Worm (Caenorhabditis elegans): ENCODE results near the gene W06E11.1.

Gene W06E11.1

DNA sequence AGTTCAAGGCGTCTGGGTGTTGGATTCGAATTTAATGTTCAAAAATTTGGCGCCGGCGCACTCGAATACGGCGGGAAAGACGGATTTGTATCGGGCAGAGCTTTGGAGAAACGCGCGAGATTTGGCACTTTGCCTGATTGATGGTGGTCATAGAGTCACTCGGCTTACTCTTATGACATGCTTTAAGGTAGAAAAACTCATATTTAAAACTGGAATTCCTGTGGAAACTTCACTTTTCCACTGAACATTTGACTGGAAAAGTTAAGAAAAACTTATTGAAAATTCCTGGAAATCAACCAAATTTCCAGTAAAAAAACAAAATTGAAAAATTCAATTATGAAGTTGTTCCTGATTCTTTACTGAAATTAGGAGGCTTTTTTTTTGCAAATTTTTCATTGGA lies 2.8 kb downstream of the W06E11.1 start:
- no peak for TF ChIP-seq ztf-11 (tag; optimal IDR thresholded peaks at IDR 0.05)
- no peak for TF ChIP-seq ham-2 (GFP tag; optimal IDR thresholded peaks at IDR 0.05)
- no peak for TF ChIP-seq sptf-1 (tag; optimal IDR thresholded peaks at IDR 0.05)
- no peak for TF ChIP-seq mab-5 (tag; optimal IDR thresholded peaks at IDR 0.05)
- TF ChIP-seq zip-8 (tag; optimal IDR thresholded peaks at IDR 0.05) = no peak
- no peak for TF ChIP-seq elt-3 (tag; optimal IDR thresholded peaks at IDR 0.05)
- TF ChIP-seq tbx-8 (GFP tag; optimal IDR thresholded peaks at IDR 0.05) = no peak
- TF ChIP-seq drap-1 (GFP tag; optimal IDR thresholded peaks at IDR 0.05) = no peak
- TF ChIP-seq unc-120 (tag; optimal IDR thresholded peaks at IDR 0.05; ENCODE audit: poor library complexity, severe bottlenecking) = no peak
- no peak for TF ChIP-seq snpc-4 (tag; optimal IDR thresholded peaks at IDR 0.05)
- no peak for TF ChIP-seq ceh-83 (GFP tag; optimal IDR thresholded peaks at IDR 0.05)
- TF ChIP-seq mls-2 (tag; optimal IDR thresholded peaks at IDR 0.05) = no peak
- no peak for TF ChIP-seq nhr-12 (tag; optimal IDR thresholded peaks at IDR 0.05)
- TF ChIP-seq ceh-43 (GFP tag; optimal IDR thresholded peaks at IDR 0.05) = no peak
- TF ChIP-seq lin-32 (GFP tag; optimal IDR thresholded peaks at IDR 0.05) = no peak
- TF ChIP-seq sem-2 (GFP tag; optimal IDR thresholded peaks at IDR 0.05) = no peak

DNA sequence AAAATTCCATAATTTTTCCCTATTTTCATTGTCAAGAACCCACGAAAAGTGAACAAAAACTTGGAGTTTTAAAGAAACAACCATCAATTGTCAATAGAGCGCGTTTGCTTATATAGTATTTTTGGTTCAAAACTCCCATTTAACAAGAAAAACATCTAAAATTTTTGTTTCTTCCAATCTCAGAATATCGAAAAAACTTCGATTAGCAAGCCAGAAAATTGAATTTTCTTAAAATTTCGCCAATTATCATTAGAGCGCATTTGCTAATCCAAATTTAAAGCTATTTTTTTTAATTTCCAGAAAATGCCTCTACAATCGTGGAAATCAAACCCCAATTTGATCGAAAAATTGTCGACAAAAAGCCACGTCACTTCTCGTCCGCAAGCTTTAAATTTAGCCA lies 4.6 kb downstream of the W06E11.1 start, which contains the start of gene orai-1:
Gene orai-1 (plus strand): TSS at position 301 of the 400 bp plus-strand sequence.
- TF ChIP-seq flh-1 (GFP tag; optimal IDR thresholded peaks at IDR 0.05) = no peak
- peak; percentile 18 for TF ChIP-seq zip-8 (tag; optimal IDR thresholded peaks at IDR 0.05)

ce11 chrIII:647248-647647 lies 5.4 kb downstream of the W06E11.1 start:
- TF ChIP-seq nhr-237 (tag; optimal IDR thresholded peaks at IDR 0.05) = no peak
- no peak for TF ChIP-seq nhr-28 (tag; optimal IDR thresholded peaks at IDR 0.05)
- peak; percentile 1 for TF ChIP-seq nhr-2 (tag; optimal IDR thresholded peaks at IDR 0.05)
- TF ChIP-seq mab-5 (tag; optimal IDR thresholded peaks at IDR 0.05) = no peak
- TF ChIP-seq zip-8 (tag; optimal IDR thresholded peaks at IDR 0.05) = no peak
- no peak for TF ChIP-seq sptf-1 (tag; optimal IDR thresholded peaks at IDR 0.05)
- TF ChIP-seq elt-1 (tag; optimal IDR thresholded peaks at IDR 0.05; ENCODE audit: borderline replicate concordance, insufficient read depth) = no peak
- TF ChIP-seq elt-3 (tag; optimal IDR thresholded peaks at IDR 0.05) = no peak
- TF ChIP-seq tbx-8 (GFP tag; optimal IDR thresholded peaks at IDR 0.05) = no peak
- TF ChIP-seq ces-1 (GFP tag; optimal IDR thresholded peaks at IDR 0.05) = no peak
- no peak for TF ChIP-seq ceh-83 (GFP tag; optimal IDR thresholded peaks at IDR 0.05)
- TF ChIP-seq hlh-1 (tag; optimal IDR thresholded peaks at IDR 0.05) = no peak
- TF ChIP-seq ceh-39 (tag; optimal IDR thresholded peaks at IDR 0.05) = no peak
- no peak for TF ChIP-seq mls-2 (tag; optimal IDR thresholded peaks at IDR 0.05)
- peak; percentile 63 for TF ChIP-seq unc-120 (tag; optimal IDR thresholded peaks at IDR 0.05; ENCODE audit: poor library complexity, severe bottlenecking)
- peak; percentile 14 for TF ChIP-seq mep-1 (tag; optimal IDR thresholded peaks at IDR 0.05)
- TF ChIP-seq pha-4 (tag; optimal IDR thresholded peaks at IDR 0.05) = peak; percentile 53
- no peak for TF ChIP-seq ceh-43 (GFP tag; optimal IDR thresholded peaks at IDR 0.05)
- no peak for TF ChIP-seq drap-1 (GFP tag; optimal IDR thresholded peaks at IDR 0.05)
- TF ChIP-seq ham-2 (GFP tag; optimal IDR thresholded peaks at IDR 0.05) = peak; percentile 92

DNA sequence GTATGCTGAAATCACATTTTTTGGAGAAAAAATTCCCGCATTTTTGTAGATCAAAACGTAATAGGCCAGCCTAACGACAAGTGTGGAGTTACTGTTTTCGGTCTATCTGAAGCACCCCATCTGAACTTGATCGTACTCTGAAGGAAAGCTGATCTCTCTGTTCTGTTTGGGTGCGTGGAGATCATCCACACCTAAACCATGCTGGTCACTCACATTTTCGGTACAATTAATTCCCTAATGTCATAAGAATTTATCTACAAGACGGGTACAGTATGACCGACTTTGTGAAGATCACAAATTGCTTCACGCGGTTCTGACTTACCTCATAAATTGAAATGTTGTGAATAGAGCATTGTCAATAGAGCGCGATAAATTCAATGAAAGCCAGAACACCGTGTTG lies 8.1 kb downstream of the W06E11.1 start:
- TF ChIP-seq cnd-1 (tag; optimal IDR thresholded peaks at IDR 0.05) = no peak
- TF ChIP-seq unc-62 (GFP tag; optimal IDR thresholded peaks at IDR 0.05) = no peak
- TF ChIP-seq mls-2 (tag; optimal IDR thresholded peaks at IDR 0.05) = no peak
- TF ChIP-seq sem-2 (GFP tag; optimal IDR thresholded peaks at IDR 0.05) = no peak

DNA sequence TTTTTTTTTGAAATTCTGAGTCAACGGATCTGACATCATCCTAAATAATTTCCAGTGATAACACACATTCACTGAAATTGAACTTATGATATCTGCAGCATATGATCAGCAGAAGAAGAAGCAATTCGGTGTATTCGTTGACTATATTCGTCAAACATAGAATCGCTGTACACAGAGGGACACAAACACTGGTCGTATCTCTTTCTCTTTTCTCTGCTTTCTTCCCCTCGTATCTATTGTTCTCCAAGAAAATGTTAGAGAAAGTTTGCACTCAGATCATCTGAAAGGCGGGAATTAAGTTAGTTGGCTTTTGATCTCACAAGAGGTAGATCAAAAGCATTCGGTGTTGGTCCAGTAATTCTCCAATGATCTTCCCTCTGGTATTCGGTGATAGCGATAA lies 8.7 kb downstream of the W06E11.1 start:
- no peak for TF ChIP-seq lin-32 (GFP tag; optimal IDR thresholded peaks at IDR 0.05)
- no peak for TF ChIP-seq unc-39 (tag; optimal IDR thresholded peaks at IDR 0.05)
- no peak for TF ChIP-seq elt-3 (tag; optimal IDR thresholded peaks at IDR 0.05)
- no peak for TF ChIP-seq ztf-11 (tag; optimal IDR thresholded peaks at IDR 0.05)
- TF ChIP-seq ham-2 (GFP tag; optimal IDR thresholded peaks at IDR 0.05) = no peak
- no peak for TF ChIP-seq M03D4.4 (tag; optimal IDR thresholded peaks at IDR 0.05)
- no peak for TF ChIP-seq zip-8 (tag; optimal IDR thresholded peaks at IDR 0.05)
- TF ChIP-seq sem-2 (GFP tag; optimal IDR thresholded peaks at IDR 0.05) = no peak
- TF ChIP-seq cnd-1 (tag; optimal IDR thresholded peaks at IDR 0.05) = no peak
- no peak for TF ChIP-seq lin-13 (tag; optimal IDR thresholded peaks at IDR 0.05)
- no peak for TF ChIP-seq nhr-76 (tag; optimal IDR thresholded peaks at IDR 0.05)
- TF ChIP-seq ceh-83 (GFP tag; optimal IDR thresholded peaks at IDR 0.05) = no peak
- no peak for TF ChIP-seq mls-2 (tag; optimal IDR thresholded peaks at IDR 0.05)
- TF ChIP-seq sptf-1 (tag; optimal IDR thresholded peaks at IDR 0.05) = no peak
- no peak for TF ChIP-seq unc-62 (GFP tag; optimal IDR thresholded peaks at IDR 0.05)
- TF ChIP-seq drap-1 (GFP tag; optimal IDR thresholded peaks at IDR 0.05) = no peak
- no peak for TF ChIP-seq ceh-39 (tag; optimal IDR thresholded peaks at IDR 0.05)

Data from whole organism, mixed stage, embryonic.